Comparison of ENCODE assay signal across 2 fruit fly cellular contexts in the genomic region with DNA sequence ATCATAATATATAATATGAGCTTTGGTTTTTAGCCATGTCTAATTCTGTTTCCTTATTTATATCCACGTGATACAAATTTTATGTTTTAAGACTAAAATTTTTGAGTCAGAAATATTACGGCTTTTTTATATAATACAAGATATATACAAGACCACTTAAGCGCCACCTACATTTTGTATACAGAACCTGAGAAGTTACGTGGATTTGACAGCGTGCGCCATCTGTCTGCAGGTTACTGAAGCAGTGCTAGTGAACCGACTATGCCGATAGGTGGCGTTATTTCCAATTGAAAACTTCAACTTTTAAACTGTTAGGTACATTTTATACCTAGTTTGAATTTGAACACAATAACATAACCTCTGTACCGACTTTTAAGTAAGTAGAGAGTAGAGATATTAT.
TF ChIP-seq lines count a peak whose summit lies in the region.

No protein-coding gene starts in this region.

TF ChIP-seq in whole organism, embryonic, 481 proteins besides CTCF, POLR2A, EP300 and RAD21 (continued from another document and continues in another):
- no peak for TF ChIP-seq btn (GFP tag; optimal IDR thresholded peaks at IDR 0.05; lab: Kevin White, UChicago)
- no peak for TF ChIP-seq ro (GFP tag; IDR thresholded peaks at IDR 0.05; lab: Robert Waterston, UW)
- TF ChIP-seq run (tag; optimal IDR thresholded peaks at IDR 0.05; lab: Kevin White, UChicago): no peak
- TF ChIP-seq CG13894 (tag; optimal IDR thresholded peaks at IDR 0.05; lab: Kevin White, UChicago): peak; percentile 57
- TF ChIP-seq lmd (GFP tag; IDR thresholded peaks at IDR 0.05; lab: Robert Waterston, UW): peak; percentile 81
- TF ChIP-seq pho (GFP tag; optimal IDR thresholded peaks at IDR 0.05; lab: Kevin White, UChicago): peak; percentile 56
- TF ChIP-seq CG42726 (GFP tag; IDR thresholded peaks at IDR 0.05; lab: Robert Waterston, UW; ENCODE audit: partially characterized antibody): peak; percentile 79
- TF ChIP-seq cad (GFP tag; optimal IDR thresholded peaks at IDR 0.05; lab: Kevin White, UChicago): no peak
- TF ChIP-seq CG15269 (tag; optimal IDR thresholded peaks at IDR 0.05; lab: Kevin White, UChicago): peak; percentile 66
- peak; percentile 20 for TF ChIP-seq CG9727 (GFP tag; optimal IDR thresholded peaks at IDR 0.05; lab: Kevin White, UChicago)
- TF ChIP-seq CG14014 (GFP tag; IDR thresholded peaks at IDR 0.05; lab: Robert Waterston, UW): peak; percentile 51; the same call in 1 of the 2 replicates
- TF ChIP-seq hth (optimal IDR thresholded peaks at IDR 0.05; lab: Kevin White, UChicago): no peak
- TF ChIP-seq CG10267 (tag; optimal IDR thresholded peaks at IDR 0.05; lab: Kevin White, UChicago): peak; percentile 67
- no peak for TF ChIP-seq esg (GFP tag; conservative IDR thresholded peaks at IDR 0.05; lab: Robert Waterston, UW)
- TF ChIP-seq dmrt11E (tag; optimal IDR thresholded peaks at IDR 0.05; lab: Kevin White, UChicago): peak; percentile 64
- TF ChIP-seq C15 (GFP tag; IDR thresholded peaks at IDR 0.05; lab: Robert Waterston, UW): no peak
- no peak for TF ChIP-seq fru (optimal IDR thresholded peaks at IDR 0.05; lab: Kevin White, UChicago)
- TF ChIP-seq TFAM (GFP tag; optimal IDR thresholded peaks at IDR 0.05; lab: Kevin White, UChicago): no peak
- peak; percentile 89 for TF ChIP-seq sens (GFP tag; lab: Kevin White, UChicago)
- TF ChIP-seq lov (optimal IDR thresholded peaks at IDR 0.05; lab: Kevin White, UChicago): no peak
- no peak for TF ChIP-seq lov (GFP tag; IDR thresholded peaks at IDR 0.05; lab: Robert Waterston, UW)
- TF ChIP-seq YL-1 (GFP tag; optimal IDR thresholded peaks at IDR 0.05; lab: Kevin White, UChicago): no peak
- TF ChIP-seq sima (GFP tag; optimal IDR thresholded peaks at IDR 0.05; lab: Kevin White, UChicago): no peak
- peak; percentile 34 for TF ChIP-seq Nf-YC (tag; optimal IDR thresholded peaks at IDR 0.05; lab: Kevin White, UChicago)
- TF ChIP-seq gsb-n (tag; optimal IDR thresholded peaks at IDR 0.05; lab: Kevin White, UChicago): peak; percentile 31
- TF ChIP-seq Lhr (GFP tag; optimal IDR thresholded peaks at IDR 0.05; lab: Kevin White, UChicago): peak; percentile 85
- peak; percentile 21 for TF ChIP-seq dm (GFP tag; optimal IDR thresholded peaks at IDR 0.05; lab: Kevin White, UChicago)
- TF ChIP-seq CG15073 (GFP tag; optimal IDR thresholded peaks at IDR 0.05; lab: Kevin White, UChicago): peak; percentile 47
- no peak for TF ChIP-seq emc (GFP tag; optimal IDR thresholded peaks at IDR 0.05; lab: Kevin White, UChicago)
- peak; percentile 15; the same call in 1 of the 2 replicates for TF ChIP-seq ap (GFP tag; IDR thresholded peaks at IDR 0.05; lab: Robert Waterston, UW)
- peak; percentile 27 for TF ChIP-seq MTF-1 (GFP tag; optimal IDR thresholded peaks at IDR 0.05; lab: Kevin White, UChicago; ENCODE audit: borderline replicate concordance)
- TF ChIP-seq HHEX (GFP tag; optimal IDR thresholded peaks at IDR 0.05; lab: Kevin White, UChicago): no peak
- peak; percentile 74 for TF ChIP-seq Atf3 (GFP tag; optimal IDR thresholded peaks at IDR 0.05; lab: Kevin White, UChicago)
- TF ChIP-seq CG1792 (GFP tag; optimal IDR thresholded peaks at IDR 0.05; lab: Kevin White, UChicago): peak; percentile 45
- TF ChIP-seq Neu2 (GFP tag; optimal IDR thresholded peaks at IDR 0.05; lab: Kevin White, UChicago; ENCODE audit: borderline replicate concordance): no peak
- no peak for TF ChIP-seq crol (GFP tag; IDR thresholded peaks at IDR 0.05; lab: Robert Waterston, UW)
- TF ChIP-seq CG9876 (GFP tag; optimal IDR thresholded peaks at IDR 0.05; lab: Kevin White, UChicago): peak; percentile 73
- TF ChIP-seq kay (GFP tag; optimal IDR thresholded peaks at IDR 0.05; lab: Kevin White, UChicago): peak; percentile 60
- TF ChIP-seq corto (GFP tag; optimal IDR thresholded peaks at IDR 0.05; lab: Kevin White, UChicago): no peak
- TF ChIP-seq CG17361 (GFP tag; IDR thresholded peaks at IDR 0.05; lab: Robert Waterston, UW): peak; percentile 68
- TF ChIP-seq sna (GFP tag; IDR thresholded peaks at IDR 0.05; lab: Robert Waterston, UW; ENCODE audit: partially characterized antibody): no peak
- TF ChIP-seq CkIIα-i1 (GFP tag; IDR thresholded peaks at IDR 0.05; lab: Robert Waterston, UW): no peak
- TF ChIP-seq ato (GFP tag; IDR thresholded peaks at IDR 0.05; lab: Robert Waterston, UW; ENCODE audit: partially characterized antibody): no peak
- TF ChIP-seq CG17328 (GFP tag; IDR thresholded peaks at IDR 0.05; lab: Robert Waterston, UW): peak; percentile 69
- no peak for TF ChIP-seq CG6854 (GFP tag; optimal IDR thresholded peaks at IDR 0.05; lab: Kevin White, UChicago)
- no peak for TF ChIP-seq kni (GFP tag; optimal IDR thresholded peaks at IDR 0.05; lab: Kevin White, UChicago)
- no peak for TF ChIP-seq prd (optimal IDR thresholded peaks at IDR 0.05; lab: Kevin White, UChicago)
- TF ChIP-seq prd (GFP tag; IDR thresholded peaks at IDR 0.05; lab: Robert Waterston, UW): peak; percentile 63; the same call in 2 of the 3 replicates
- no peak for TF ChIP-seq pros (GFP tag; optimal IDR thresholded peaks at IDR 0.05; lab: Kevin White, UChicago)
- TF ChIP-seq fd102C (GFP tag; optimal IDR thresholded peaks at IDR 0.05; lab: Kevin White, UChicago): peak; percentile 9
- peak; percentile 82 for TF ChIP-seq Ptx1 (GFP tag; IDR thresholded peaks at IDR 0.05; lab: Robert Waterston, UW)
- no peak for TF ChIP-seq Doc3 (GFP tag; IDR thresholded peaks at IDR 0.05; lab: Robert Waterston, UW; ENCODE audit: partially characterized antibody)
- TF ChIP-seq vvl (GFP tag; IDR thresholded peaks at IDR 0.05; lab: Robert Waterston, UW): peak; percentile 74
- no peak for TF ChIP-seq Lim3 (GFP tag; IDR thresholded peaks at IDR 0.05; lab: Robert Waterston, UW)
- TF ChIP-seq CG3726 (GFP tag; IDR thresholded peaks at IDR 0.05; lab: Robert Waterston, UW): no peak
- no peak for TF ChIP-seq Xrp1 (GFP tag; IDR thresholded peaks at IDR 0.05; lab: Robert Waterston, UW)
- TF ChIP-seq Blimp-1 (GFP tag; optimal IDR thresholded peaks at IDR 0.05; lab: Kevin White, UChicago): peak; percentile 50
- TF ChIP-seq her (GFP tag; optimal IDR thresholded peaks at IDR 0.05; lab: Kevin White, UChicago): peak; percentile 53
- TF ChIP-seq CG10462 (GFP tag; optimal IDR thresholded peaks at IDR 0.05; lab: Kevin White, UChicago): peak; percentile 62
- TF ChIP-seq CG33557 (GFP tag; optimal IDR thresholded peaks at IDR 0.05; lab: Kevin White, UChicago): peak; percentile 46
- TF ChIP-seq CG5245 (GFP tag; optimal IDR thresholded peaks at IDR 0.05; lab: Kevin White, UChicago): peak; percentile 87
- no peak for TF ChIP-seq CG14050 (GFP tag; IDR thresholded peaks at IDR 0.05; lab: Robert Waterston, UW)
- TF ChIP-seq CG12071 (GFP tag; optimal IDR thresholded peaks at IDR 0.05; lab: Kevin White, UChicago): no peak

TF ChIP-seq in whole organism, prepupa, 60 proteins besides CTCF, POLR2A, EP300 and RAD21 (continued from another document):
- peak; percentile 54 for TF ChIP-seq CG1621 (tag; optimal IDR thresholded peaks at IDR 0.05; lab: Kevin White, UChicago)
- no peak for TF ChIP-seq spab (GFP tag; optimal IDR thresholded peaks at IDR 0.05; lab: Kevin White, UChicago)
- peak; percentile 47 for TF ChIP-seq pdm3 (GFP tag; optimal IDR thresholded peaks at IDR 0.05; lab: Kevin White, UChicago)
- TF ChIP-seq Gug (GFP tag; IDR thresholded peaks at IDR 0.05; lab: Robert Waterston, UW): no peak
- peak; percentile 47 for TF ChIP-seq topi (GFP tag; optimal IDR thresholded peaks at IDR 0.05; lab: Kevin White, UChicago)
- no peak for TF ChIP-seq dsx (GFP tag; optimal IDR thresholded peaks at IDR 0.05; lab: Kevin White, UChicago; ENCODE audit: poor library complexity, severe bottlenecking)
- TF ChIP-seq Hr39 (GFP tag; optimal IDR thresholded peaks at IDR 0.05; lab: Kevin White, UChicago): peak; percentile 76
- peak; percentile 69 for TF ChIP-seq esn (GFP tag; optimal IDR thresholded peaks at IDR 0.05; lab: Kevin White, UChicago)
- peak; percentile 36 for TF ChIP-seq Ets21C (GFP tag; optimal IDR thresholded peaks at IDR 0.05; lab: Kevin White, UChicago)
TF ChIP-seq in whole organism, prepupa: peak in this region for 21.
